Fruit fly (Drosophila melanogaster) whole organism, embryonic: ENCODE measurements around the gene CG32214.

Source experiments
- Atf-2 ChIP-seq: fragments of 200-800 bp; sonication (Bioruptor generic); optimal IDR thresholded peaks from 2 replicates; lab custom pipeline; 2016; ENCODE audit warnings: missing biosample characterization, missing genetic modification characterization
- CG10462 ChIP-seq: fragments of 200-800 bp; sonication (Bioruptor generic); optimal IDR thresholded peaks from 2 replicates; lab custom pipeline; 2016; ENCODE audit warnings: missing biosample characterization, missing genetic modification characterization
- CG10959 ChIP-seq: fragments of 200-800 bp; sonication (Bioruptor generic); IDR thresholded peaks from 2 replicates; pipeline ENCODE4 v1.3.6; 2022; ENCODE audit warnings: missing biosample characterization, missing genetic modification characterization
- CG11456 ChIP-seq: fragments of 200-800 bp; sonication (Bioruptor generic); IDR thresholded peaks from 3 replicates; pipeline ENCODE4 v1.3.6; 2022; ENCODE audit warnings: missing biosample characterization, missing genetic modification characterization
- CG13287 ChIP-seq: fragments of 200-800 bp; sonication (Bioruptor generic); IDR thresholded peaks from 2 replicates; pipeline ENCODE4 v1.3.6; 2022; ENCODE audit warnings: missing biosample characterization, missing genetic modification characterization; ENCODE audit not compliant: partially characterized antibody
- CG14860 ChIP-seq: fragments of 200-800 bp; sonication (Bioruptor generic); IDR thresholded peaks from 3 replicates; pipeline ENCODE4 v1.3.6; 2022; ENCODE audit warnings: missing biosample characterization, missing genetic modification characterization; ENCODE audit not compliant: partially characterized antibody
- CG15269 ChIP-seq: fragments of 200-800 bp; sonication (Bioruptor generic); optimal IDR thresholded peaks from 2 replicates; lab custom pipeline; 2018; ENCODE audit warnings: missing biosample characterization, mild to moderate bottlenecking, missing genetic modification characterization, moderate library complexity
- CG16863 ChIP-seq: fragments of 200-800 bp; sonication (Bioruptor generic); optimal IDR thresholded peaks from 3 replicates; lab custom pipeline; 2016; ENCODE audit warnings: missing biosample characterization, missing genetic modification characterization
- CG17186 ChIP-seq: fragments of 200-800 bp; sonication (Bioruptor generic); optimal IDR thresholded peaks from 3 replicates; lab custom pipeline; 2017; ENCODE audit warnings: missing biosample characterization, missing genetic modification reagents, missing genetic modification characterization
- CG2202 ChIP-seq: fragments of 200-800 bp; sonication (Bioruptor generic); optimal IDR thresholded peaks from 2 replicates; lab custom pipeline; 2018; ENCODE audit warnings: missing biosample characterization, mild to moderate bottlenecking, missing genetic modification characterization
- CG2678 ChIP-seq: fragments of 200-800 bp; sonication (Bioruptor generic); optimal IDR thresholded peaks from 3 replicates; lab custom pipeline; 2019; ENCODE audit warnings: missing biosample characterization, mild to moderate bottlenecking, missing genetic modification characterization, moderate library complexity
- CG2875 ChIP-seq: fragments of 200-800 bp; sonication (Bioruptor generic); optimal IDR thresholded peaks from 2 replicates; lab custom pipeline; 2017; ENCODE audit warnings: missing biosample characterization, mild to moderate bottlenecking, missing genetic modification characterization, missing genetic modification reagents
- CG30020 ChIP-seq: fragments of 200-800 bp; optimal IDR thresholded peaks from 2 replicates; lab custom pipeline; 2019; ENCODE audit warnings: missing biosample characterization, mild to moderate bottlenecking, missing genetic modification characterization, moderate library complexity
- CG33213 ChIP-seq: fragments of 200-800 bp; sonication (Bioruptor generic); optimal IDR thresholded peaks from 3 replicates; lab custom pipeline; 2016; ENCODE audit warnings: missing biosample characterization, missing genetic modification characterization
- CG34422 ChIP-seq: fragments of 200-800 bp; sonication (Bioruptor generic); IDR thresholded peaks from 3 replicates; pipeline ENCODE4 v1.3.6; 2022; ENCODE audit warnings: missing biosample characterization, missing genetic modification characterization
- CG4730 ChIP-seq: fragments of 200-800 bp; sonication (Bioruptor generic); IDR thresholded peaks from 2 replicates; pipeline ENCODE4 v1.3.6; 2022; ENCODE audit warnings: missing biosample characterization, missing genetic modification characterization
- CG6791 ChIP-seq: fragments of 200-800 bp; sonication (Bioruptor generic); IDR thresholded peaks from 3 replicates; pipeline ENCODE4 v1.3.6; 2022; ENCODE audit warnings: missing biosample characterization, missing genetic modification characterization; ENCODE audit not compliant: partially characterized antibody
- CG7786 ChIP-seq: fragments of 200-800 bp; sonication (Bioruptor generic); optimal IDR thresholded peaks from 2 replicates; lab custom pipeline; 2016; ENCODE audit warnings: missing biosample characterization, missing genetic modification characterization
- CG7928 ChIP-seq: fragments of 200-800 bp; sonication (Bioruptor generic); optimal IDR thresholded peaks from 2 replicates; lab custom pipeline; 2017; ENCODE audit warnings: missing biosample characterization, mild to moderate bottlenecking, missing genetic modification characterization
- D19A ChIP-seq: fragments of 200-800 bp; optimal IDR thresholded peaks from 3 replicates; lab custom pipeline; 2019; ENCODE audit warnings: missing biosample characterization, mild to moderate bottlenecking, missing genetic modification characterization, moderate library complexity
- E2f2 ChIP-seq: fragments of 200-800 bp; sonication (Bioruptor generic); IDR thresholded peaks from 2 replicates; pipeline ENCODE4 v1.3.6; 2022; ENCODE audit warnings: missing biosample characterization, missing genetic modification characterization
- Fer1 ChIP-seq: fragments of 200-800 bp; sonication (Bioruptor generic); optimal IDR thresholded peaks from 2 replicates; lab custom pipeline; 2017; ENCODE audit warnings: missing biosample characterization, mild to moderate bottlenecking, missing genetic modification characterization
- Hmr ChIP-seq: fragments of 200-800 bp; sonication (Bioruptor generic); optimal IDR thresholded peaks from 3 replicates; lab custom pipeline; 2017; ENCODE audit warnings: mild to moderate bottlenecking, missing biosample characterization, missing genetic modification reagents, missing genetic modification characterization
- Jarid2 ChIP-seq: fragments of 200-800 bp; sonication (Bioruptor generic); optimal IDR thresholded peaks from 3 replicates; lab custom pipeline; 2017; ENCODE audit warnings: mild to moderate bottlenecking, missing biosample characterization, missing genetic modification reagents, missing genetic modification characterization
- Mrtf ChIP-seq: fragments of 200-800 bp; sonication (Bioruptor generic); IDR thresholded peaks from 3 replicates; pipeline ENCODE4 v1.3.6; 2022; ENCODE audit warnings: missing biosample characterization, missing genetic modification characterization
- NC2β ChIP-seq: fragments of 200-800 bp; sonication (Bioruptor generic); optimal IDR thresholded peaks from 2 replicates; lab custom pipeline; 2016; ENCODE audit warnings: missing biosample characterization, missing genetic modification characterization
- NK7.1 ChIP-seq: fragments of 200-800 bp; sonication (Bioruptor generic); optimal IDR thresholded peaks from 3 replicates; lab custom pipeline; 2016; ENCODE audit warnings: missing biosample characterization, missing genetic modification characterization
- Oaz ChIP-seq: fragments of 200-800 bp; sonication (Bioruptor generic); IDR thresholded peaks from 2 replicates; pipeline ENCODE4 v1.3.6; 2022; ENCODE audit warnings: missing biosample characterization, missing genetic modification characterization
- Optix ChIP-seq: fragments of 200-800 bp; sonication (Bioruptor generic); IDR thresholded peaks from 3 replicates; pipeline ENCODE4 v1.3.6; 2022; ENCODE audit warnings: missing biosample characterization, missing genetic modification characterization
- Six4 ChIP-seq: fragments of 200-800 bp; sonication (Bioruptor generic); optimal IDR thresholded peaks from 2 replicates; lab custom pipeline; 2016; ENCODE audit warnings: missing biosample characterization, missing genetic modification characterization
- ap ChIP-seq: fragments of 200-800 bp; sonication (Bioruptor generic); IDR thresholded peaks from 2 replicates; pipeline ENCODE4 v1.3.6; 2022; ENCODE audit warnings: missing biosample characterization, missing genetic modification characterization
- ash1 ChIP-seq: fragments of 200-800 bp; sonication (Bioruptor generic); optimal IDR thresholded peaks from 2 replicates; lab custom pipeline; 2018; ENCODE audit warnings: missing biosample characterization, mild to moderate bottlenecking, missing genetic modification characterization
- bowl ChIP-seq: fragments of 200-800 bp; sonication (Bioruptor generic); IDR thresholded peaks from 2 replicates; pipeline ENCODE4 v1.3.6; 2022; ENCODE audit warnings: missing biosample characterization, missing genetic modification characterization
- br ChIP-seq: fragments of >200 bp; optimal IDR thresholded peaks from 2 replicates; lab custom pipeline; 2017
- caup ChIP-seq: fragments of 200-800 bp; sonication (Bioruptor generic); optimal IDR thresholded peaks from 3 replicates; lab custom pipeline; 2017; ENCODE audit warnings: missing biosample characterization, mild to moderate bottlenecking, missing genetic modification characterization, moderate library complexity; ENCODE audit not compliant: severe bottlenecking
- dm ChIP-seq: fragments of 200-800 bp; sonication (Bioruptor generic); optimal IDR thresholded peaks from 3 replicates; lab custom pipeline; 2016; ENCODE audit warnings: missing biosample characterization, missing genetic modification characterization
- ems ChIP-seq: fragments of 200-800 bp; sonication (Bioruptor generic); optimal IDR thresholded peaks from 3 replicates; lab custom pipeline; 2016; ENCODE audit warnings: missing biosample characterization, missing genetic modification characterization
- eyg ChIP-seq: fragments of 200-800 bp; sonication (Bioruptor generic); optimal IDR thresholded peaks from 3 replicates; lab custom pipeline; 2016; ENCODE audit warnings: missing biosample characterization, missing genetic modification characterization
- fd3F ChIP-seq: fragments of 200-800 bp; sonication (Bioruptor generic); optimal IDR thresholded peaks from 2 replicates; lab custom pipeline; 2018; ENCODE audit warnings: missing biosample characterization, mild to moderate bottlenecking, missing genetic modification characterization, moderate library complexity
- gsb ChIP-seq: fragments of 200-800 bp; sonication (Bioruptor generic); IDR thresholded peaks from 2 replicates; pipeline ENCODE4 v1.3.6; 2022; ENCODE audit warnings: missing biosample characterization, missing genetic modification characterization
- hb ChIP-seq: fragments of 200-800 bp; sonication (Bioruptor generic); IDR thresholded peaks from 3 replicates; pipeline ENCODE4 v1.3.6; 2022; ENCODE audit warnings: missing biosample characterization, missing genetic modification characterization; ENCODE audit not compliant: partially characterized antibody
- kni ChIP-seq: fragments of 200-800 bp; sonication (Bioruptor generic); optimal IDR thresholded peaks from 3 replicates; lab custom pipeline; 2017; ENCODE audit warnings: mild to moderate bottlenecking, missing biosample characterization, missing genetic modification reagents, missing genetic modification characterization
- lmd ChIP-seq: fragments of 200-800 bp; sonication (Bioruptor generic); IDR thresholded peaks from 2 replicates; pipeline ENCODE4 v1.3.6; 2022; ENCODE audit warnings: missing biosample characterization, missing genetic modification characterization
- peb ChIP-seq: fragments of 200-800 bp; sonication (Bioruptor generic); IDR thresholded peaks from 2 replicates; pipeline ENCODE4 v1.3.6; 2022; ENCODE audit warnings: missing biosample characterization, missing genetic modification characterization
- phol ChIP-seq: fragments of 200-800 bp; sonication (Bioruptor generic); optimal IDR thresholded peaks from 3 replicates; lab custom pipeline; 2018; ENCODE audit warnings: missing biosample characterization, mild to moderate bottlenecking, missing genetic modification characterization, moderate library complexity
- sens ChIP-seq: fragments of 200-800 bp; sonication (Bioruptor generic); peaks from one replicate; lab custom pipeline; 2016; ENCODE audit warnings: missing biosample characterization, missing genetic modification characterization
- sob ChIP-seq: fragments of 200-800 bp; sonication (Bioruptor generic); IDR thresholded peaks from 2 replicates; pipeline ENCODE4 v1.3.6; 2022; ENCODE audit warnings: missing biosample characterization, missing genetic modification characterization
- stc ChIP-seq: fragments of 200-800 bp; sonication (Bioruptor generic); IDR thresholded peaks from 2 replicates; pipeline ENCODE4 v1.3.6; 2022; ENCODE audit warnings: missing biosample characterization, missing genetic modification characterization
- tna ChIP-seq: fragments of 200-800 bp; sonication (Bioruptor generic); IDR thresholded peaks from 2 replicates; pipeline ENCODE4 v1.3.6; 2022; ENCODE audit warnings: missing biosample characterization, missing genetic modification characterization; ENCODE audit not compliant: partially characterized antibody
- toy ChIP-seq: fragments of 200-800 bp; sonication (Bioruptor generic); IDR thresholded peaks from 2 replicates; pipeline ENCODE4 v1.3.6; 2022; ENCODE audit warnings: missing biosample characterization, missing genetic modification characterization
- zfh2 ChIP-seq: fragments of 200-800 bp; sonication (Bioruptor generic); optimal IDR thresholded peaks from 2 replicates; lab custom pipeline; 2016; ENCODE audit warnings: missing biosample characterization, missing genetic modification characterization

The CG32214 gene

DNA sequence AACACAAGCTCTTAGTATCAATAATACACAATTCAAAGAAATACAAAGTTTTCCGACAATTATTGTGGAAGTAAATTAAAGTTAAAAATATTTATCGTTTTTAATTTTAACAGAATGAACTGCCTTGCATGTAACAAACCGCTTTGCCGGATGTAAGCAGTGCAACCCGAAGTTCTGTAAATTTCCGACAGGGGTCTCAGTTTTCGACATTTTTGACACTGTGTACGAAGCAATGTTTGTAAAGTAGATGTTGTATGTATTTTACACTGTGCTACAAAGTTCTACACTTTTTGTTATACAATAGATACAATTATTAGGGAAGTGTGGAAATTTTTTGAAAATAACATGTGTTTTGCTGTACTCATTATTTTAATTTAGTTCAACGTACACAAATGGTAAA is 49.4 kb downstream of the CG32214 start (continued):
- TF ChIP-seq CG15269 (tag; lab: Kevin White, UChicago), result peak; percentile 67
- TF ChIP-seq peb (GFP tag; lab: Robert Waterston, UW), result peak; percentile 78
- TF ChIP-seq bowl (GFP tag; lab: Robert Waterston, UW), result peak; percentile 61; the same call in 1 of the 2 replicates
- TF ChIP-seq ems, result peak; percentile 89
- TF ChIP-seq D19A (tag; lab: Kevin White, UChicago), result peak; percentile 62
- TF ChIP-seq br, result no peak
- TF ChIP-seq CG7786, result peak; percentile 71
- peak; percentile 97 for TF ChIP-seq sens (GFP tag; lab: Kevin White, UChicago)
- peak; percentile 75 for TF ChIP-seq CG6791 (GFP tag; lab: Robert Waterston, UW)
- peak; percentile 81 for TF ChIP-seq gsb (GFP tag; lab: Robert Waterston, UW)
- peak; percentile 94 for TF ChIP-seq CG34422
- peak; percentile 49 for TF ChIP-seq CG7928 (GFP tag; lab: Kevin White, UChicago)
- peak; percentile 73 for TF ChIP-seq Jarid2 (GFP tag; lab: Kevin White, UChicago)
- no peak for TF ChIP-seq tna (GFP tag; lab: Robert Waterston, UW)
- TF ChIP-seq kni, result peak; percentile 75
- TF ChIP-seq Fer1 (GFP tag; lab: Kevin White, UChicago), result no peak
- peak; percentile 85 for TF ChIP-seq CG2875
- TF ChIP-seq phol (tag; lab: Kevin White, UChicago), result peak; percentile 90
- peak; percentile 62 for TF ChIP-seq E2f2
- peak; percentile 79 for TF ChIP-seq ap (GFP tag; lab: Robert Waterston, UW)
- peak; percentile 92 for TF ChIP-seq Hmr (GFP tag; lab: Kevin White, UChicago)
- peak; percentile 89 for TF ChIP-seq Oaz (GFP tag; lab: Robert Waterston, UW)
- TF ChIP-seq hb (GFP tag; lab: Robert Waterston, UW), result no peak
- TF ChIP-seq caup (GFP tag; lab: Kevin White, UChicago), result peak; percentile 95
- TF ChIP-seq CG13287, result peak; percentile 59; the same call in 1 of the 2 replicates
- peak; percentile 76 for TF ChIP-seq CG16863 (GFP tag; lab: Kevin White, UChicago)
- TF ChIP-seq CG10959 (GFP tag; lab: Robert Waterston, UW), result peak; percentile 72
- peak; percentile 86 for TF ChIP-seq ash1 (GFP tag; lab: Kevin White, UChicago)
- TF ChIP-seq Optix (GFP tag; lab: Robert Waterston, UW), result peak; percentile 90
- TF ChIP-seq toy, result peak; percentile 88
- TF ChIP-seq Mrtf (GFP tag; lab: Robert Waterston, UW), result peak; percentile 92
- TF ChIP-seq eyg (GFP tag; lab: Kevin White, UChicago), result peak; percentile 94
- TF ChIP-seq Atf-2 (GFP tag; lab: Kevin White, UChicago), result peak; percentile 76
- peak; percentile 99 for TF ChIP-seq CG11456 (GFP tag; lab: Robert Waterston, UW)
- no peak for TF ChIP-seq CG2678 (tag; lab: Kevin White, UChicago)
- TF ChIP-seq CG10462, result peak; percentile 37
- TF ChIP-seq NC2β (GFP tag; lab: Kevin White, UChicago), result peak; percentile 93
- TF ChIP-seq stc (GFP tag; lab: Robert Waterston, UW), result peak; percentile 86
- peak; percentile 95 for TF ChIP-seq CG33213 (GFP tag; lab: Kevin White, UChicago)
- TF ChIP-seq fd3F, result peak; percentile 79
- TF ChIP-seq CG4730, result peak; percentile 95
- 0 out of 3 replicates have a peak, but pooled peaks have one; percentile 12 for TF ChIP-seq CG14860 (GFP tag; lab: Robert Waterston, UW)
- TF ChIP-seq CG30020 (tag; lab: Kevin White, UChicago), result peak; percentile 4
- TF ChIP-seq Six4 (GFP tag; lab: Kevin White, UChicago), result peak; percentile 77
- peak; percentile 91 for TF ChIP-seq lmd (GFP tag; lab: Robert Waterston, UW)
- peak; percentile 13 for TF ChIP-seq CG17186 (GFP tag; lab: Kevin White, UChicago)
- TF ChIP-seq sob (GFP tag; lab: Robert Waterston, UW), result peak; percentile 97
- TF ChIP-seq dm (GFP tag; lab: Kevin White, UChicago), result peak; percentile 74
- TF ChIP-seq NK7.1 (GFP tag; lab: Kevin White, UChicago), result peak; percentile 84
- peak; percentile 81 for TF ChIP-seq zfh2
- peak; percentile 54 for TF ChIP-seq CG2202 (tag; lab: Kevin White, UChicago)
